Worm (Caenorhabditis elegans) whole organism, late embryonic: ENCODE measurements around the gene nlp-50.

Experiments used
- C08G9.2 ChIP-seq: sonication (generic microtip); optimal IDR thresholded peaks from 2 replicates; lab custom pipeline; 2016; ENCODE audit warnings: mild to moderate bottlenecking, missing genetic modification characterization, moderate library complexity, missing compliant biosample characterization
- T23F11.4 ChIP-seq: fragments of 200-800 bp; sonication (Bioruptor generic); optimal IDR thresholded peaks from 2 replicates; lab custom pipeline; 2018; ENCODE audit warnings: mild to moderate bottlenecking, missing genetic modification characterization, missing compliant biosample characterization
- pha-4 ChIP-seq: fragments of 150-350 bp; optimal IDR thresholded peaks from 2 replicates; lab custom pipeline; 2018; ENCODE audit warnings: missing biosample characterization, missing genetic modification reagents, missing genetic modification characterization
- pqm-1 ChIP-seq: sonication (generic microtip); optimal IDR thresholded peaks from 2 replicates; lab custom pipeline; 2016; ENCODE audit warnings: missing genetic modification characterization, missing compliant biosample characterization

- TF ChIP-seq T23F11.4 (GFP tag; lab: Kevin White, UChicago): no peak
- no peak for TF ChIP-seq pha-4
- TF ChIP-seq pqm-1 (tag; lab: Kevin White, UChicago): no peak
- TF ChIP-seq C08G9.2: no peak
Measured at ce11 chrII:6752850-6753249, 12.0 kb upstream of the nlp-50 start, which contains the start of gene F41G3.21.
